Fruit fly (Drosophila melanogaster): Measurements from ENCODE around the gene Gs1.

Gene Gs1

DNA sequence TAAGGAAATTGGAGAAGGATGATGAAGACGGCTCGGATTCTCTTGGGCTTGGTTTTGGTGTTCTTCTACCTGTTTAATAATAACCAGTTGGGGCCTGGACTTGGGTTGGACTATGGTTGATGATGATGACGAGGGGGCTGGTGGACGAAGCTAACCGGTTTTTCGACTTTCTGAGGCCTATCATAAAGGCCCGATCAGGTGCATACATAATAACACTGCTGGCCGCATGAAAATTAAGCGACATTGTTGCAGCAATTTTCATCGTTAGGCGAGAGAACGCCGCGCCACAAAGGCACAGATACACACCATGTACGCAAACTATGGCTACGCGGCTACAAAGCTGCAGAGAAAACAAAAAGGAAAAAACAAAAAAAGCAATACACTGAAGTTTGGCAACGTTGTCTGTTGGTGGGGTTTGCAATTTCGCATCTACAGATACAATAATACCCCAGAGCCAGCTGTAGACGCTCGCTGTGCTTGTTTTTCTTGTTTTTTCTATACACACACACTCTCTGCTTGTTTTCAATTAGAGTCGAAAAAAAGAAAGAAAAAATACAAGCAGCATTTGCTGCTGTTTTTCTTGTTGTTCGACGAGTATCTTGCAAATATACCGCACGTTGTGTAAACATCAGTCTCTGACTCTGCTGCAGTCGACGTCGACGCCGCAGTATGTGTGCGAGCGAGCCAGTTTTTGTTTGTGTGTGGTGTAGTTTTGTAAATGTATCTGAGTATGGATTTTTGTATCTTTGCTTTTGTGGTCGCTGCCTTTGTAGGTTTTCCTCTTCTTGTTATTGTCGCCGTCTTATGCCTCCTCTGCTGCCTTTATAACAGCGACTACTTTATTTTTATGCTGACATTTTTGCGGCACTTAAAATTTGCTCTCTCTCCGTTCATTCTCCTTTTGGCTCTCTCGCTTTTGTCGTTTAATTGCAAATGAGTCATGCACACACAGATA, 34.5 kb downstream of the Gs1 start (continued):
- TF ChIP-seq HLH54F (GFP tag; optimal IDR thresholded peaks at IDR 0.05) = peak; percentile 49
- TF ChIP-seq Hr3 (GFP tag; optimal IDR thresholded peaks at IDR 0.05) = no peak
- TF ChIP-seq YL-1 (GFP tag; optimal IDR thresholded peaks at IDR 0.05) = peak; percentile 76
- TF ChIP-seq CG5245 (GFP tag; optimal IDR thresholded peaks at IDR 0.05) = no peak
- TF ChIP-seq CG8359 (GFP tag; optimal IDR thresholded peaks at IDR 0.05; ENCODE audit: borderline replicate concordance) = no peak
- no peak for TF ChIP-seq CG7928 (GFP tag; optimal IDR thresholded peaks at IDR 0.05)
- TF ChIP-seq sc (optimal IDR thresholded peaks at IDR 0.05) = no peak
- peak; percentile 34 for TF ChIP-seq sc (GFP tag; optimal IDR thresholded peaks at IDR 0.05)
- peak; percentile 43 for TF ChIP-seq CG18764 (GFP tag; optimal IDR thresholded peaks at IDR 0.05)
- TF ChIP-seq CG12155 (GFP tag; optimal IDR thresholded peaks at IDR 0.05) = peak; percentile 56
- no peak for TF ChIP-seq phol (tag; optimal IDR thresholded peaks at IDR 0.05)
- TF ChIP-seq lilli (GFP tag; optimal IDR thresholded peaks at IDR 0.05) = peak; percentile 54
- no peak for TF ChIP-seq CG4404 (GFP tag; IDR thresholded peaks at IDR 0.05)
- TF ChIP-seq CG5180 (GFP tag; optimal IDR thresholded peaks at IDR 0.05) = peak; percentile 75
- TF ChIP-seq Hsf (GFP tag; optimal IDR thresholded peaks at IDR 0.05) = peak; percentile 30
- TF ChIP-seq CG4282 (GFP tag; optimal IDR thresholded peaks at IDR 0.05) = peak; percentile 67
- no peak for TF ChIP-seq CG34224 (GFP tag; IDR thresholded peaks at IDR 0.05; ENCODE audit: partially characterized antibody)
- no peak for TF ChIP-seq Tbp (GFP tag; optimal IDR thresholded peaks at IDR 0.05)
- TF ChIP-seq gt (GFP tag; IDR thresholded peaks at IDR 0.05) = no peak
- TF ChIP-seq CG15479 (GFP tag; optimal IDR thresholded peaks at IDR 0.05) = peak; percentile 87
- peak; percentile 65 for TF ChIP-seq fd64A (GFP tag; optimal IDR thresholded peaks at IDR 0.05)
- TF ChIP-seq Blimp-1 (GFP tag; optimal IDR thresholded peaks at IDR 0.05) = peak; percentile 60
- no peak for TF ChIP-seq CG11695 (GFP tag; IDR thresholded peaks at IDR 0.05)
- TF ChIP-seq pan (optimal IDR thresholded peaks at IDR 0.05) = no peak
- no peak for TF ChIP-seq pan (GFP tag; optimal IDR thresholded peaks at IDR 0.05 in 1 of 2, IDR thresholded peaks at IDR 0.05 in 1 of 2)
- TF ChIP-seq fd3F (GFP tag; optimal IDR thresholded peaks at IDR 0.05) = peak; percentile 63
- peak; percentile 98 for TF ChIP-seq mirr (GFP tag; optimal IDR thresholded peaks at IDR 0.05)
- peak; percentile 68 for TF ChIP-seq Jarid2 (GFP tag; optimal IDR thresholded peaks at IDR 0.05)
- TF ChIP-seq CG16863 (GFP tag; optimal IDR thresholded peaks at IDR 0.05) = peak; percentile 68
- no peak for TF ChIP-seq CG31388 (GFP tag; optimal IDR thresholded peaks at IDR 0.05)
- TF ChIP-seq org-1 (GFP tag; optimal IDR thresholded peaks at IDR 0.05) = peak; percentile 81
- TF ChIP-seq ftz-f1 (GFP tag; optimal IDR thresholded peaks at IDR 0.05) = peak; percentile 36
- TF ChIP-seq nom (GFP tag; optimal IDR thresholded peaks at IDR 0.05) = peak; percentile 98
- no peak for TF ChIP-seq ind (GFP tag; optimal IDR thresholded peaks at IDR 0.05)
- TF ChIP-seq ase (GFP tag; IDR thresholded peaks at IDR 0.05) = no peak
- TF ChIP-seq CG8290 (GFP tag; optimal IDR thresholded peaks at IDR 0.05) = no peak
- TF ChIP-seq CG8290 (tag; optimal IDR thresholded peaks at IDR 0.05) = peak; percentile 28 to 68
- TF ChIP-seq jing (GFP tag; optimal IDR thresholded peaks at IDR 0.05) = no peak
- TF ChIP-seq TFAM (GFP tag; optimal IDR thresholded peaks at IDR 0.05) = no peak
- TF ChIP-seq chm (GFP tag; IDR thresholded peaks at IDR 0.05) = no peak
- TF ChIP-seq dmrt99B (tag; optimal IDR thresholded peaks at IDR 0.05) = peak; percentile 70
- TF ChIP-seq wor (GFP tag; IDR thresholded peaks at IDR 0.05) = no peak
- peak; percentile 82 for TF ChIP-seq exex (tag; optimal IDR thresholded peaks at IDR 0.05)
- peak; percentile 69 for TF ChIP-seq CG15696 (tag; optimal IDR thresholded peaks at IDR 0.05)
- TF ChIP-seq CG2712 (tag; optimal IDR thresholded peaks at IDR 0.05) = peak; percentile 61
- peak; percentile 38 for TF ChIP-seq chn (GFP tag; optimal IDR thresholded peaks at IDR 0.05)
- no peak for TF ChIP-seq CG9932 (GFP tag; IDR thresholded peaks at IDR 0.05)
- peak; percentile 77 for TF ChIP-seq run (tag; optimal IDR thresholded peaks at IDR 0.05)
- TF ChIP-seq CG1529 (GFP tag; optimal IDR thresholded peaks at IDR 0.05) = peak; percentile 55
- peak; percentile 100 for TF ChIP-seq CG3407 (GFP tag; optimal IDR thresholded peaks at IDR 0.05)

Measured in whole organism, embryonic.